Worm (Caenorhabditis elegans) whole organism, early embryonic: ENCODE data around the gene F22F1.3.

Source experiments
- B0310.2 ChIP-seq: sonication (generic microtip); optimal IDR thresholded peaks from 2 replicates; lab custom pipeline; 2016; ENCODE audit warnings: mild to moderate bottlenecking, missing genetic modification characterization, missing compliant biosample characterization
- F13C5.2 ChIP-seq: sonication (generic microtip); optimal IDR thresholded peaks from 2 replicates; lab custom pipeline; 2017; ENCODE audit warnings: mild to moderate bottlenecking, missing genetic modification characterization, inconsistent platforms, missing compliant biosample characterization
- ama-1 ChIP-seq: fragments of 150-350 bp; optimal IDR thresholded peaks from 2 replicates; lab custom pipeline; 2014
- ceh-36 ChIP-seq: sonication (generic microtip); optimal IDR thresholded peaks from 2 replicates; lab custom pipeline; 2016; ENCODE audit warnings: missing genetic modification characterization, inconsistent platforms, missing compliant biosample characterization
- flt-1 ChIP-seq: fragments of 200-800 bp; sonication (Bioruptor generic); IDR thresholded peaks from 2 replicates; pipeline ENCODE4 v1.3.6; 2022; ENCODE audit warnings: missing genetic modification characterization, missing compliant biosample characterization
- hmg-4 ChIP-seq: fragments of 200-800 bp; sonication (Bioruptor generic); optimal IDR thresholded peaks from 2 replicates; lab custom pipeline; 2018; ENCODE audit warnings: mild to moderate bottlenecking, missing genetic modification characterization, missing compliant biosample characterization
- hnd-1 ChIP-seq: sonication (generic microtip); optimal IDR thresholded peaks from 2 replicates; lab custom pipeline; 2016; ENCODE audit warnings: missing genetic modification characterization, missing compliant biosample characterization
- tbx-11 ChIP-seq: fragments of 200-800 bp; sonication (Bioruptor generic); IDR thresholded peaks from 2 replicates; pipeline ENCODE4 v1.3.6; 2022; ENCODE audit warnings: missing genetic modification characterization, missing compliant biosample characterization

ce11 chrX:8160016-8160415 is 2.9 kb downstream of the F22F1.3 start:
- no peak for TF ChIP-seq flt-1 (GFP tag; lab: Robert Waterston, UW)
- no peak for TF ChIP-seq hmg-4 (GFP tag; lab: Kevin White, UChicago)
- TF ChIP-seq ama-1 (lab: Kevin White, UChicago) = peak; percentile 86
- no peak for TF ChIP-seq tbx-11 (GFP tag; lab: Robert Waterston, UW)
- TF ChIP-seq B0310.2 (tag; lab: Kevin White, UChicago) = no peak
- no peak for TF ChIP-seq hnd-1 (tag; lab: Kevin White, UChicago)
- no peak for TF ChIP-seq ceh-36 (tag; lab: Kevin White, UChicago)
- no peak for TF ChIP-seq F13C5.2
